Worm (Caenorhabditis elegans) whole organism, midembryonic: ENCODE measurements around the gene vrk-1.

Experiments used
- T22C8.4 ChIP-seq: fragments of 200-800 bp; sonication (Bioruptor generic); IDR thresholded peaks from 2 replicates; pipeline ENCODE4 v1.3.6; 2022; ENCODE audit warnings: missing genetic modification characterization, missing compliant biosample characterization
- cog-1 ChIP-seq: sonication (generic microtip); optimal IDR thresholded peaks from 2 replicates; lab custom pipeline; 2016; ENCODE audit warnings: missing genetic modification characterization, missing compliant biosample characterization
- flt-1 ChIP-seq: fragments of 200-800 bp; sonication (Bioruptor generic); IDR thresholded peaks from 2 replicates; pipeline ENCODE4 v1.3.6; 2022; ENCODE audit warnings: missing genetic modification characterization, missing compliant biosample characterization
- klf-2 ChIP-seq: fragments of 200-800 bp; sonication (Bioruptor generic); conservative IDR thresholded peaks from 2 replicates; pipeline ENCODE4 v1.3.6; 2022; ENCODE audit warnings: missing genetic modification reagents, missing genetic modification characterization, missing compliant biosample characterization
- med-1 ChIP-seq: sonication (generic microtip); optimal IDR thresholded peaks from 2 replicates; lab custom pipeline; 2017; ENCODE audit warnings: missing genetic modification characterization, mild to moderate bottlenecking, missing compliant biosample characterization, antibody characterized with exemption, missing genetic modification reagents; ENCODE audit not compliant: insufficient read depth
- ref-1 ChIP-seq: fragments of 200-800 bp; sonication (Bioruptor generic); conservative IDR thresholded peaks from 2 replicates; pipeline ENCODE4 v1.3.6; 2022; ENCODE audit warnings: missing genetic modification reagents, missing genetic modification characterization, missing compliant biosample characterization
- tab-1 ChIP-seq: fragments of 200-800 bp; sonication (Bioruptor generic); IDR thresholded peaks from 2 replicates; pipeline ENCODE4 v1.3.6; 2022; ENCODE audit warnings: missing genetic modification characterization, missing compliant biosample characterization
- ztf-23 ChIP-seq: fragments of 200-800 bp; sonication (Bioruptor generic); IDR thresholded peaks from 2 replicates; pipeline ENCODE4 v1.3.6; 2022; ENCODE audit warnings: missing genetic modification reagents, missing genetic modification characterization, missing compliant biosample characterization
- ztf-29 ChIP-seq: fragments of 200-800 bp; sonication (Bioruptor generic); IDR thresholded peaks from 2 replicates; pipeline ENCODE4 v1.3.6; 2022; ENCODE audit warnings: missing genetic modification reagents, missing genetic modification characterization, missing compliant biosample characterization

vrk-1 gene

ce11 chrII:5911274-5911673 lies 10.5 kb upstream of the vrk-1 start, which contains the start of gene cgt-3:
Gene cgt-3 (plus strand): TSS chrII:5911324.
- TF ChIP-seq med-1 (GFP tag; lab: Kevin White, UChicago) = no peak
- TF ChIP-seq tab-1 (GFP tag; lab: Robert Waterston, UW) = no peak
- no peak for TF ChIP-seq klf-2 (GFP tag; lab: Robert Waterston, UW)
- no peak for TF ChIP-seq T22C8.4 (GFP tag; lab: Robert Waterston, UW)
- no peak for TF ChIP-seq cog-1 (tag; lab: Kevin White, UChicago)
- no peak for TF ChIP-seq flt-1
- TF ChIP-seq ztf-29 (GFP tag; lab: Robert Waterston, UW) = no peak
- no peak for TF ChIP-seq ref-1 (GFP tag; lab: Robert Waterston, UW)
- no peak for TF ChIP-seq ztf-23

ce11 chrII:5911939-5912523 lies 9.7 kb upstream of the vrk-1 start:
- TF ChIP-seq ztf-23 = no peak
- TF ChIP-seq flt-1 = no peak
- no peak for TF ChIP-seq med-1 (GFP tag; lab: Kevin White, UChicago)
- no peak for TF ChIP-seq klf-2 (GFP tag; lab: Robert Waterston, UW)
- no peak for TF ChIP-seq T22C8.4 (GFP tag; lab: Robert Waterston, UW)
- no peak for TF ChIP-seq cog-1 (tag; lab: Kevin White, UChicago)
- TF ChIP-seq tab-1 (GFP tag; lab: Robert Waterston, UW) = no peak
- no peak for TF ChIP-seq ztf-29 (GFP tag; lab: Robert Waterston, UW)
- TF ChIP-seq ref-1 (GFP tag; lab: Robert Waterston, UW) = no peak

ce11 chrII:5913897-5914296 lies 7.9 kb upstream of the vrk-1 start:
- TF ChIP-seq T22C8.4 (GFP tag; lab: Robert Waterston, UW) (no peak), ztf-23 (no peak), ref-1 (GFP tag; lab: Robert Waterston, UW) (no peak)

ce11 chrII:5917010-5917472 lies 4.7 kb upstream of the vrk-1 start, which contains the start of gene frh-1:
Gene frh-1 (plus strand): TSS chrII:5917422.
- TF ChIP-seq ztf-29 (GFP tag; lab: Robert Waterston, UW) (no peak), tab-1 (GFP tag; lab: Robert Waterston, UW) (no peak), med-1 (GFP tag; lab: Kevin White, UChicago) (no peak)

ce11 chrII:5918149-5918697 lies 3.5 kb upstream of the vrk-1 start, which contains the start of gene ptp-2:
Gene ptp-2 (plus strand): TSS chrII:5918647.
- TF ChIP-seq ztf-29 (GFP tag; lab: Robert Waterston, UW) = no peak
- TF ChIP-seq flt-1 = 0 out of 2 replicates have a peak, but pooled peaks have one; percentile 27

ce11 chrII:5928502-5928901 lies 6.7 kb downstream of the vrk-1 start, which contains the start of gene egl-44:
Gene egl-44 (plus strand): TSS chrII:5928802.
- no peak for TF ChIP-seq cog-1 (tag; lab: Kevin White, UChicago)

DNA sequence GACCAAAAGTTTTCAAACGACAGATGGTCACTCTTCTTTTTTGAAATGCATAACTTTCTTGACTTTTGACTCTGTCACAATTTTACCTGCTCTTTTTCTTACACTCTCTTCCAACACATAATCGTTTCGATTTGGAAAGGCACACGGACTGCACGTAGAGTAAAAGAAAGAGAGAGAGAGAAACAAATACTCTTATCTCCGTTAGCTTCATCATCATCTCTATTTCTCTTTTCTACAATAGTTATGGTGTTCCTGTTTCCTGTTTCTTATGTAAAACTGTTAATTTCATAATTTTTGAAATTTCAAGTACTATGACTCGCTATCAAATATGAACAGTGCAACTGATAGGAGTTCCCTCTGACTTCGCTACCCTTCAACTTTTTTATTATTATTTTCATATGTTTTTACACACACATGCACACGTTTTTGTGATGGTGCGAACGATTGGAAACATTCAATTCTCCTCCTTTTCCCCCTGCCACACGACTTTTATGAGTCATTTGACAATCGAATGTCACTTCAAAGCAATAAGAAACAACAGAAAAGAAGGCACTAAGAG lies 8.4 kb downstream of the vrk-1 start:
- TF ChIP-seq ref-1 (GFP tag; lab: Robert Waterston, UW) (no peak), klf-2 (GFP tag; lab: Robert Waterston, UW) (no peak), ztf-29 (GFP tag; lab: Robert Waterston, UW) (no peak), T22C8.4 (GFP tag; lab: Robert Waterston, UW) (no peak), ztf-23 (no peak), tab-1 (GFP tag; lab: Robert Waterston, UW) (no peak), flt-1 (no peak), cog-1 (tag; lab: Kevin White, UChicago) (no peak), med-1 (GFP tag; lab: Kevin White, UChicago) (no peak)

DNA sequence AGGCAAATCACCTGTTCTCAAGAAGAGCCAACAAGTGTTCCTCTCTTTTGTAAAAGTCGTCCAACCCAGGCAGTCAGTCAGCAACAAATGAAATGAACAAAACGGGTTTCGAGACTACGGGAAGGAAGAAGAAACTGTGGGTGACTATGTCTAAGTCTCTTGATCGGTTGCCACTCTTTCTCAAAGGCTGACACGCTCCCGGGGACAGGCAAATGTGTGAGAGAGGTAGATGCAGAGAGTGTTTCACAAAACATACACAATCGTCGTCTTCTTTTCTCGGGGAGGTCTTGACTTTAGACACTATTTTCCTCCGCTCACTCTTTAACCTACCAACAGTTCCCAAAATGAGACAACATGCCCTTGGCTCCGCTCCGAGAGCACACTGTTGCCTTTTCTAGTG lies 9.3 kb downstream of the vrk-1 start:
- TF ChIP-seq flt-1 = no peak

DNA sequence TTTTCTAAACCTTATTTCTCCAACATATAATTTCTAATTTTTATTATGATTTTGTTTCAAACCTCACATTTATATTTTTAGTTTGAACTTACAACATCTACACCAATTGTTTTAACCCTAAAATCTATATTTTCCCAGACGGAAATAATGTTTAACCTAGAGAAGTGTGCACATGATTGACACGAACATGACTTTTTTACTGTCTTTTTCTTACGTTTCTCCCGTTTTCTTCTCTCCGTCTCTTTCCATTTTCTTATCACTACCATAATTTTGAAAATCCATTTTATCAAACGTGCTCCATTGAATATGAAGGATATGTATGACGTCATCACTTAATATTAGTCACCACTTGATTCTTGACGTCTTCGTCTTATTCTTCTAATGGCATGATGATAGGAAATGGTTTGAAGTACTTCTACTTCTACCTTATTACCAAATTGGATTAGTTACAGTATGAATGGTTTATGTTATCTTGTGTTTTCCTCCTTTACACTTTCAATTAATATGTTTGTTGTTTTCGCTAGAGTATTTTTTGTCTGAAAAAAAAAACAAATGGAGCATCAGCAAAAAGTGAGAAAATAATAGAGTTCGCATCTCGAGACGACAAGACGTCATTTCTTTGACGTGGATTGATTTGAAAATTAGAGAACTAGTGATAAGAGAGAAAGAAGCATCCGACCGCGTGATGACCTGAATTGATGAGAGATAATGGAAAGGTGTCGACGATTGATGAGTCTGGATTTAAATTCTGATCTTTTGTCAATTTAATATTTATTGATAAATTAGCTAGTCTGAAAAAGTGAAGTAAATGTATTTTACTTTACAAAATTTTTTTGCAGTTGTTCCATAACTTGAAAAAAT lies 10.4 kb downstream of the vrk-1 start:
- TF ChIP-seq tab-1 (GFP tag; lab: Robert Waterston, UW) (no peak), ztf-29 (GFP tag; lab: Robert Waterston, UW) (no peak), ztf-23 (no peak), med-1 (GFP tag; lab: Kevin White, UChicago) (no peak), cog-1 (tag; lab: Kevin White, UChicago) (no peak), T22C8.4 (GFP tag; lab: Robert Waterston, UW) (no peak), flt-1 (no peak), klf-2 (GFP tag; lab: Robert Waterston, UW) (no peak), ref-1 (GFP tag; lab: Robert Waterston, UW) (no peak)

- 0 out of 2 replicates have a peak, but pooled peaks have one; percentile 59 for TF ChIP-seq tab-1 (GFP tag; lab: Robert Waterston, UW)
- 0 out of 2 replicates have a peak, but pooled peaks have one; percentile 36 for TF ChIP-seq klf-2 (GFP tag; lab: Robert Waterston, UW)
- TF ChIP-seq ztf-23 = 0 out of 2 replicates have a peak, but pooled peaks have one; percentile 38
- no peak for TF ChIP-seq cog-1 (tag; lab: Kevin White, UChicago)
- TF ChIP-seq ref-1 (GFP tag; lab: Robert Waterston, UW) = no peak
Measured at ce11 chrII:5933133-5933532, 11.4 kb downstream of the vrk-1 start.
